Worm (Caenorhabditis elegans): ENCODE measurements around the gene spp-31.

spp-31 gene

DNA sequence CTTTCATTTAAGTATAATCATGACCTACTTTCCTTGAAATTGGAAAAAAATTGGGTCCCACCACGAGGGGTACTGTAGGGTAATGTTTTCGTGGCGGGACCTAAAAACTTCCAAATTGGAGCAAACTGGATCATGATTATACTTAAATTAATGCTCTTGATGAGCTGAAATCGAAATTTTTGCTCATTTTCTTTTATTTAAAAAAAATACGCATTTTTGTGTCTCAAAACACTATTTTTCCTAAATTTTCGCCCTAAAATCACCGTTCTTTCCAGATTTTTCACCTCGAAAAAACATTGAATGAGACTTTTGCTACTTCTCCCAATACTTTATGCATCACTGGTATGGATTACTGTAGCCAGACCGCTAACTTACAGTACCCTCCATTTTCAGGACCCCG, at the start of gene spp-31:
Gene spp-31 (plus strand): TSS at position 301 of the 400 bp plus-strand sequence.
- TF ChIP-seq unc-62 (GFP tag; optimal IDR thresholded peaks at IDR 0.05): no peak

DNA sequence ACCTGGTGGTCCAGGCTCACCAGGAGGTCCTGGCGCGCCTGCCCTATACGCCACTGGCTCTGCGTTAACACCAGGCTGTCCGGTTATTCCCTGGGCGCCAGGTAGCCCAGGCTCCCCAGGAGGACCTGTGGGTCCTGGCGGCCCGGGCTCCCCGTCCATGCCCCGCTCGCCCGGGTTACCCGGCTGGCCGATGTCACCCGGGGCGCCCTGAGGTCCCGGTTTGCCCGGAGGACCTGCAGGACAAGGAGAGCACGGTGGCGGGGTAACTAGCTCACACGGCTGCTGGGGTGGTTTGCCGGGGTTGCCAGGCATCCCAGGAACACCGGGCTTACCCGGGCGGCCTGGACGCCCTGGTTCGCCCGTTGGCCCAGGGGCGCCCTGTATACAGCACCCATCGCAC, 48.3 kb upstream of the spp-31 start:
- TF ChIP-seq unc-62 (GFP tag; optimal IDR thresholded peaks at IDR 0.05): no peak

DNA sequence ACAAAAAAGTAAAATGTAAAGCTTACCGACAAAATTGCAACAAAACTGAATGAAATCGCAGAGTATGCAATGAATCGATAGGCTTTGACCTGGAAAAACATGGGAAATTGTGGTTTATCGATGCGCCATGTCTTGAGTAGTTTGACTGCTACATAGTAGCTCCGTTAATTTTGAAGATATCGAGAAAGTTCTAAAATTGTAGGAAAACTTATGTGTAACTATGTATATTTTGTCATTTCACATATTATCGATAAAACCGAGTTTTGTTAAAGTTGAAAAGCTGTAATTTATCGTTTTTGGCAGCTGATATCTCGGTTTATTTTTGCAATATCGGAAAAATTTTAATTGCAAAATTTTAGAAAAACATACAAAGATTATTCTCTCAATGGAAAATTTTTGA, 47.2 kb upstream of the spp-31 start, which contains the start of gene col-105:
Gene col-105 (minus strand): TSS at position 101 of the 400 bp plus-strand sequence.
- no peak for TF ChIP-seq unc-62 (GFP tag; optimal IDR thresholded peaks at IDR 0.05)

DNA sequence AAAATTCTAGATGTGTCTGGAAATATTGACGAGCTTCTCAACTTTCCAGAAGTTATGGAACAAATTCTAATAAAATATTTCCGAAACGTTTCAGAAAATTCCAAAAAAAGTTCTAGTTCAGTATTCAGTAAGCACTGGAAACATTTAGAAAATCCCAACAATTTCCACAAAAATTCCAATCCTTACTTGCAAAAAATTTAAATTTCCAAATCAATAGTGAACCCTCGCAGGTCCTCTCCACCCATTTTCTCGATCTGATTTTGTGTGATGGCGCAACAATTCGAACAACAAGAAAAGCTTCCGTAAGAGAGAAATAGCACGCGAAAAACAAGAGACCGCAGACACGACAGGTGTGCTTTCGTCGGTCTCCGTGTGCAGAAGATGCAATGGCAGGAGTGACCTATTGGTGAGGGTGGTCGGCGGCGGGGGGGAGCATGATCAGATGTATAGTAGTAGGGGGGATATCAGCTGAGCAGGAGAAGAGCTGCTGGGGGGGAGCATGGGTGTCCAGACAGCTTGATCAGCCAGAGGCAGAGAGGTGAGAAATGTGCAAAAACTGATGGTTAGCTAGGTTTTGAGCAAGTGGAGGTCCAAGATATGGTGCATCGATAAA, 44.6 kb upstream of the spp-31 start:
- no peak for TF ChIP-seq unc-62 (GFP tag; optimal IDR thresholded peaks at IDR 0.05)

DNA sequence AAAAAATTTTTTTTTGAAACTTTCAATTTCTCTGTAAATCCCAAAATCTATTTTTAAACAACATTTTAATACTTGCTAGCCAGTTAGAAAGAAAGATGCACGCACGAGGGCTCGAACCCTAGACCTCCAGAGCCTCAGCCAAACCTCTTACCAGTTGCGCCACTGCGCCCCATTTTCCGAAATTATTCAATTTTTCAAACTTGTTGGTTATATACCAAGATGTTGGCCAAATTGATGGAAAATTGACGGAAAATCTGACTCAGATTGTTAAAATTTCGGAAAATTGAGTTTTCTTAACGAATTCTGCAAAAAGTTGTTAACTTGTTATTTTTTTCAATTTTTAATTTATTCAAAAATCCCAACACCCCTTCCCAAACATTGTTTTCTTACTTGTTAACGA, 40.6 kb upstream of the spp-31 start:
- TF ChIP-seq unc-62 (GFP tag; optimal IDR thresholded peaks at IDR 0.05): no peak

DNA sequence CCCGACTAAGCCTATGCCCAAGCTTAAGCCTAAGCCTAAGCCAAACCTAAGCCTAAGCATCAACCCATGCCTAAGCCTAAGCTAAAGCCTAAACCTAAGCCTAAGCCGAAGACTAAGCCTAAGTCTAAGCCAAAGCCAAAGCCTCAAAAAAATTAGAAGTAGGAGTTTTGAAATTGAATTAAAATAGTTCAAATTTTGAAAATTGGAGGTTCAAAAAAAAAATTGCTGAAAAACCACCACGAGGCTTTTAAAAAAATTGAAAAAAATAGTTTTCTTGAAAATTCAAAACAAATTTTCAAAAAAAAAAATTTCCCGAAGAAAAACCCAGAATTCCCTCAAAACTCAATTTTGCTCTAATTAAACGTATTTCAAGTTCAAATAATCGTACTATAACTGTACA, 39.3 kb upstream of the spp-31 start:
- no peak for TF ChIP-seq unc-62 (GFP tag; optimal IDR thresholded peaks at IDR 0.05)

DNA sequence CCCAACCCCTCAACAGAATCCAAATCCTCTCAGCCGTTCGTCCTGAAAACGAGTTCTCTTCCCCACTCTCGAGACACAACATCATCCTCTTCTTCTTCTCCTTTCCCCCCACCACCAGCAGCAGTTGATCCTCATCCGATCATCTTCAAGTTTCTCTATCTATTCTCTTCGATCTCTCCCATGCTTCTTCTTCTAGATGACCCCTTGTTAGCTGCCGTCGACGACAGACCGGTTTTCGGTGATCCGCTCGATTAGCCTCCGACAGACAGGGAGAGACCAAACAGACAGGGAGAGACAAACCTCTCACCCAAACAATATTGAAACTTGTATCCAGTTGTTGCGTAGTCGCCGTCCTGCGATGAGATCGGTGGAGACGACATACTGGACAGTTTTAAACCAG, 35.1 kb upstream of the spp-31 start:
- TF ChIP-seq unc-62 (GFP tag; optimal IDR thresholded peaks at IDR 0.05): no peak

DNA sequence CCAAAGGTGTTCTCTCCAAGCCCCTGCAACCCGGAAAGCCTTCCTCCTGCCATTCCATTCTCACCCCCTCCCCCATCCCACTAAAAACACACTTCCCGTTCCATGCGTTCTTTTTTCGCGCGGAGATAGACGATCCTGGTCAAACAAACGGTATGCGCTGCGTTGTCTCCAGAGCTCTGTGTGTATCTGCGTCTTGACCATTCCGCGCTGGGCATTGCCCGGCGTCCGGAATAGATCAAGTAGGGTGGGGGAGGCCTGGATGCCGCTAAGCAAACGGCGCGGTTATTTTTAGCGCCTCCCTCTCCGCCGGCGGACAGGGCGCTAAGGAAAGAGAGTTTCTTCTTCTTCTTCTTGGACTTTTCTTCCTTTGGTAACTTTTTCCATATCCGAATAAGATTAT, 31.1 kb upstream of the spp-31 start:
- TF ChIP-seq unc-62 (GFP tag; optimal IDR thresholded peaks at IDR 0.05): no peak

DNA sequence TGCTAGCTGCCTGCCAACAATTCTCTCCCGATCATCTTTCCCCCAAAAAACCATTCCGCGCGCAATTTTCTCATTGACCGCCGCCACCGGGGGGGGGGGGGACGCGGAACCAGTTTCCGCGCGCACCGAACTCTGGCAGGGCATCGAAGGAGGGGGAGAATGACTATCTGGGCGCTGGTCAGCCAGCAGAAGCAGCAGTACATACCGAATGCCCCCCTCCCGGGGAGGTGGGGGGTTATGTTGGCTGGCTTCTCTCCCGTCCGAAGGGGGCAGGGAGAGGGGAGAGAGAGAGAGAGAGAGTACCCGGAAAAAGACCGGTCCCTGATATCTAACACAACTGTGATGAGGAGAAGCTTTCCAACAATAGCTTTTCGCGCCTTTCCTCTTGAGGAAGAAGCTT, 28.7 kb upstream of the spp-31 start:
- no peak for TF ChIP-seq unc-62 (GFP tag; optimal IDR thresholded peaks at IDR 0.05)

DNA sequence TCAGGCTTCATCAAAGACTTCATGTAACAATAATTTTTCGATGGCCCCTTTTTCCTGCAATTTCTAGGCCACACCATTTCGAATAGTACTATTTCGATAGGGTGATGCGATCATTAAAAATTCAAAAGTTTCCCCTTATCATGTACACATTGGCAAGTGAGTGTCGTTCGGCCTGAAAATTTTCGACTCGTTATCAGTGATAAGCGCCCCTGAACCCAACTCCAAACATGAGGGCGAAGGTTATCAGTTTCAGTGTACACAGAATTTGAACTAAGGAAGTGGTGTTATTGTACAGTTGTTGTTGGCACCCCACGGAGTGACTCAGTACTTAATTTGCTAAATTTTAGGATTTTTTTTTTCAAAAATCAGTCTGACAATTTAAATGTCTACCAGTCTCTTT, 27.4 kb upstream of the spp-31 start:
- TF ChIP-seq unc-62 (GFP tag; optimal IDR thresholded peaks at IDR 0.05): no peak

DNA sequence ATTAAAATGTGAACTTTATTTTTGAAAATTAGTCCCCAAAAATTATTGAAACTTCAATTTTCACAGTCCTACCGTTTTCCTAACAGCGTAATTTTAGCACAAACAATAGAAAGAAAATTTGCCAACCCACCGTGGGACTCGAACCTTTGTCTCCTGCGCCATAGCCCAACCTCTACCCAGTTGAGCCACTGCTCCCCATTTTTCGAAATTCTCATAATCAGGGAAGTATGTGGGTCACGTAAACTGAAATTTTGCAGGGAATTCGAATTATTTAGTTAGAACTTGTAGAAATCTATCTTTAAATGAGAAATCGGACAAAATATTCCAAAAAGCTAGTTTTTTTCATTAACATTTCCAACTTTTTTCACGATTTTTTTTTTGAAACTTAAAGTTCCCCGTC, 26.0 kb upstream of the spp-31 start:
- no peak for TF ChIP-seq unc-62 (GFP tag; optimal IDR thresholded peaks at IDR 0.05)

DNA sequence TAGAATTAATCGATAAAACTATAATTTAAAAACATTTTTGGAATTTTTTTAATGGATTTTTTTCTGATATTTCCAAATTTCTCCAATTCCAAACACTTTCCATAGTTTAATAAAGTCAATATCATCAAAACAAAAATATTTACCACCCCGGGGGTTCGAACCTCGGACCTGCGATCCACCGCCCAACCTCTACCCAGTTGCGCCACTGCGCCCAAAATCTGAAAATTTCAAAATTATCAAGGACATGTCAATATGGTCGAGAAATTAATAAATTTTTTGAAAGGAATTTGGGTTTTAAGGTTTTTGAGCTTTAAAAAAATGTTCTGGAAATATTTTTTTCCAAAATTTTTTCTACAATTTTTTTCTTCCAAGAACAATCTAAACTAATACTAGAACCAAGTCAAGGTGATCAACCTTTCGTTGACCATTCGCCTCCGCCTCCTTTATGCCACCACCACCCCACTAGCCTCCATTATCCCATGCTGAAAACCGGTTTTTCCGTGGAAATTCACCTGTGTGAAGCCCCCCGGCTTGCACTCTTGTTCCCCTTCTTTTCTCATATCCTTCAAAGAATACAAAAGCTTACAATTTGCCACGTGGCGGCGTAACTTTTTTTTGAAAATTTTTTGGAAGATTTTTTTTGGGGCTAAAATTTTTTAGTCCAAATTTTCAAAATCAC, 24.6 kb upstream of the spp-31 start:
- no peak for TF ChIP-seq unc-62 (GFP tag; optimal IDR thresholded peaks at IDR 0.05)

DNA sequence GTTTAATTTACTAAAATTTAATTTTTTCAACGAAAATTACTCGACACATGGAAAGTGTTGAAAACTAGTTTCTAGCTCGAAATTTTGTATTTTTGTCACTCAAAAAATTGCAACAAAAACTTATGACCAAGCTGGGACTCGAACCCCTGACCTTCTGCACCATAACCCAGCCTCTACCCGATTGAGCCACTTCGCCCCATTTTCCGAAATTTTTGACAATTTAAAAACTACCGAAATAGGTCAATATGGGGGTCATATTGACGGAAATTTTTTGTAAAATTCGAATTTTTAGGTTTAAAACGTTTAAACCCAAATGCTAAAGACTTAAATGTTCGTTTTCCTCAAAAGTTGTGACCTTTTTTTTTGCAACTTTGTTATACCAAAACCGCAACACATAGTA, 20.9 kb upstream of the spp-31 start:
- no peak for TF ChIP-seq unc-62 (GFP tag; optimal IDR thresholded peaks at IDR 0.05)

DNA sequence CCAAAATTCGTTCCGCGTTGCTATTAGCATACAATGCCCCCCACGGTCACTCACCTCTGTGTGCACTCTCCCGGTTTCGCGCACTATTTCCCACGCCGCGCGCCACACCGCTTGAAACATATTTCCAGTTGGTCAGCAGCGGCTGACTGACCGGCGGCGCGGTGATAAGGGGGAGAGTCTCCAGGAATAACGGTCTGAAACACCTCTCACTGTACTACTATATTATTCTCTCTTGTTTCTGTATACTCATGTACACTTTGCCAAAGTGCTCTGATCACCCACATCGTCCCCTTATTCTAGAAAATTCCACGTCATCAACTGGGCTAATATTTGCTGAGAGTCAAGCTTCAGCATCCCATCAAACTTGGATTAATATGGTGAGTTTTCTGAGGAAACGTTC, 20.5 kb upstream of the spp-31 start, which contains the start of gene nhr-41:
Gene nhr-41 (plus strand): TSS at position 301 of the 400 bp plus-strand sequence.
- TF ChIP-seq unc-62 (GFP tag; optimal IDR thresholded peaks at IDR 0.05): no peak

DNA sequence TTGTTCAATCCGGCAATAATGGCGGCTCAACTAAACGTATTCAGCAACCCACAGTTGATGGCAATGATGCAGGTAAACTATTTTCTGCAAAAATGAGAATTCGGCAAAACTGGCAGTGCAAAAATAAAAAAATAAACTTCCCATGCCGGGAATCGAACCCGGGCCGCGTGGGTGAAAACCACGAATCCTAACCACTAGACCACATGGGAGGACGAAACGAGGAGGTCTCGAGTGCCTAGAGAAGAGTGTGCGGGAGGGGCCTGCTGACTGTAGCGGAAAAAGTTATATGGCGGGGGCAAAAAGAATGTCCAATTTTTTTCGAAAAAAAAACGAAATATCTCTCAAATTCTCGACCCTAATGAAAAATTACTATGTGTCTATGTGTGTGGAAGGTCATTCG, 18.3 kb upstream of the spp-31 start:
- TF ChIP-seq unc-62 (GFP tag; optimal IDR thresholded peaks at IDR 0.05): no peak

DNA sequence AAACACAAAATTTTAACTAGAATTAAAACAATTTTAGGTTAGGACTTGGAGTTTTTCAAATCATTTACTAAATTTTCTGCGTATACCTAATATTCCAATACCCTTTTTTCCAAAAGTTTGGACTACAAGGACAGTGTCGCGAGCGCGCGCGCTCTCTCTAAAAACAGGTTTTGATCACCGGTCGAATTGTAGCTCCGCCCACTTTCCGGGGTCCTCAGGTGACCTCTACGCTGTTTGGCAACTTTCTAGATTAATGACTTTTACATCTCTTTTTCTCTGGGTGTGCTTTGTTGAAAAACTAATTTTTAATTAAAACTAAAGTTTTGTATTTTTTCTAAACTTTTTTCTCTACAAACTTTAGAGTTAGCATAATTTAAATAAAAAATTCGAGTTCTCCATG, 17.3 kb upstream of the spp-31 start:
- TF ChIP-seq unc-62 (GFP tag; optimal IDR thresholded peaks at IDR 0.05): no peak

DNA sequence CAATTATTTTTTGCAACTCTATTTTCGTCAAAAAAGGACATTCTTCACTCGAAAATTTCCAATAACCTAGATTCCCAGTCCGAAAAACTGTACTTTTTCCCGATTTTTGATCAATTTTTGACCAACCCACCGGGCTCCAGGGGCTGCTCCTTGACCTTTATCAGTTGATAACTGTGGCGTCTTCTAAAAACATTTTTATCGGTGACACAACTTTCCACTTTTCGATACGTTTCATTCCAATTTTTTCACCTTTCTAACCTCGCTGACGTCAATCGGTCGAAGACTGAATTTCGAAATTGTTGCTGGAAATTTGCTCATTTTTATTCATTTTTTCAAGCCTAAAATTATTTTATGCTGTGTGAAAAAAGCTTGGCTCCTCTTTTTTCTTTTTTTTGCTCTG, 16.8 kb upstream of the spp-31 start:
- no peak for TF ChIP-seq unc-62 (GFP tag; optimal IDR thresholded peaks at IDR 0.05)

DNA sequence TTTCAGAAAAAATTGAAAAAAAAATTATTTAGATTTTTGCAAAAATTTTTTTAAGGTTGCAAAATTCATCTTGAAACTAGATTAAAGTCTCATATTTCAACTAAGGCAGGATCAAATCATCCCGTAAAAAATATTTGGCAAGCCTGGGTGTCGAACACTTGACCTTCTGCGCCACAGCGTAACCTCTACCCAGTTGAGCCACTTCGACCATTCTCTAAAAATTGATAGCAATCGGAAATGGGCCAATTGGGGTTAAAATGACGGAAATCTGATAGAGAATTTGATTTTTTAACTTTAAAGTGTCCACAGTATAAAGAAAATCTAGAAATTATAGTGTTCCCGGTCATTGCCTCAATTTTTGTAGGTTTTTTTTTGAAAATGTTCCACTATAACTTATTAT, 16.3 kb upstream of the spp-31 start:
- no peak for TF ChIP-seq unc-62 (GFP tag; optimal IDR thresholded peaks at IDR 0.05)

All from whole organism, dauer.